Fruit fly (Drosophila melanogaster) whole organism, wandering third instar larva: ENCODE results near the gene CG31176.
A peak's percentile ranks its signal among the peaks of the same experiment; 100 is the strongest.

Experiments used
- Abd-B ChIP-seq: fragments of >200 bp; optimal IDR thresholded peaks from 2 replicates; lab custom pipeline; 2017; ENCODE audit warnings: missing biosample characterization, missing genetic modification characterization
- CG32264 ChIP-seq: fragments of 200-800 bp; sonication (Bioruptor generic); optimal IDR thresholded peaks from 2 replicates; lab custom pipeline; 2016; ENCODE audit warnings: missing biosample characterization, missing genetic modification characterization
- CrebA ChIP-seq: fragments of 200-800 bp; sonication (Bioruptor generic); optimal IDR thresholded peaks from 2 replicates; lab custom pipeline; 2016; ENCODE audit warnings: missing biosample characterization, mild to moderate bottlenecking, missing genetic modification characterization, borderline replicate concordance
- Dfd ChIP-seq: fragments of >200 bp; optimal IDR thresholded peaks from 2 replicates; lab custom pipeline; 2017; ENCODE audit warnings: missing biosample characterization, missing genetic modification characterization
- Dif ChIP-seq: fragments of 200-275, 200-300 bp; sonication (Bioruptor generic); optimal IDR thresholded peaks from 2 replicates; lab custom pipeline; 2018; ENCODE audit warnings: missing biosample characterization, missing genetic modification characterization; ENCODE audit not compliant: partially characterized antibody
- GATAd ChIP-seq: sonication (Bioruptor generic); optimal IDR thresholded peaks from 2 replicates; lab custom pipeline; 2016; ENCODE audit warnings: missing biosample characterization, missing genetic modification characterization
- HLH106 ChIP-seq: fragments of 200-800 bp; optimal IDR thresholded peaks from 3 replicates; lab custom pipeline; 2019; ENCODE audit warnings: missing biosample characterization, mild to moderate bottlenecking, missing genetic modification characterization, moderate library complexity
- Hr83 ChIP-seq: fragments of 200-300 bp; sonication (Bioruptor generic); optimal IDR thresholded peaks from 2 replicates; lab custom pipeline; 2016; ENCODE audit warnings: missing biosample characterization, mild to moderate bottlenecking, missing genetic modification characterization, moderate library complexity; ENCODE audit not compliant: poor library complexity, severe bottlenecking
- OdsH ChIP-seq: fragments of 200-800 bp; sonication (Bioruptor generic); optimal IDR thresholded peaks from 2 replicates; lab custom pipeline; 2016; ENCODE audit warnings: missing biosample characterization, mild to moderate bottlenecking, missing genetic modification characterization
- Sp1 ChIP-seq: fragments of 200-800 bp; sonication (Bioruptor generic); optimal IDR thresholded peaks from 3 replicates; lab custom pipeline; 2019; ENCODE audit warnings: missing biosample characterization, mild to moderate bottlenecking, missing genetic modification characterization, moderate library complexity
- Vsx2 ChIP-seq: fragments of 200-300, 225-300 bp; sonication (Bioruptor generic); optimal IDR thresholded peaks from 2 replicates; lab custom pipeline; 2018; ENCODE audit warnings: missing biosample characterization, missing genetic modification characterization; ENCODE audit not compliant: partially characterized antibody
- br ChIP-seq: fragments of 200-800 bp; sonication (Bioruptor generic); optimal IDR thresholded peaks from 2 replicates; lab custom pipeline; 2016; ENCODE audit warnings: missing biosample characterization, missing genetic modification characterization
- brk ChIP-seq: fragments of 200-800 bp; sonication (Bioruptor generic); optimal IDR thresholded peaks from 2 replicates; lab custom pipeline; 2016; ENCODE audit warnings: missing biosample characterization, mild to moderate bottlenecking, missing genetic modification characterization
- dl ChIP-seq, 2 experiments: fragments of 175-275, 200-275 bp in 1 of 2; fragments of 200-275 bp in 1 of 2; sonication (Bioruptor generic); optimal IDR thresholded peaks; lab custom pipeline; 2018; ENCODE audit warnings: mild to moderate bottlenecking in 2 of 2, missing biosample characterization in 2 of 2, missing genetic modification characterization in 2 of 2, moderate library complexity in 2 of 2; ENCODE audit not compliant: partially characterized antibody in 2 of 2, insufficient read depth in 1 of 2
- dmrt93B ChIP-seq: fragments of 200-800 bp; sonication (Bioruptor generic); optimal IDR thresholded peaks from 2 replicates; lab custom pipeline; 2018; ENCODE audit warnings: missing biosample characterization, mild to moderate bottlenecking, missing genetic modification characterization
- dsf ChIP-seq: sonication (Bioruptor generic); optimal IDR thresholded peaks from 2 replicates; lab custom pipeline; 2016; ENCODE audit warnings: missing biosample characterization, missing genetic modification characterization, borderline replicate concordance
- ey ChIP-seq: fragments of 200-800 bp; sonication (Bioruptor generic); optimal IDR thresholded peaks from 2 replicates; lab custom pipeline; 2016; ENCODE audit warnings: missing biosample characterization, missing genetic modification characterization
- foxo ChIP-seq, 2 experiments: fragments of 200-800 bp; sonication (Bioruptor generic); optimal IDR thresholded peaks; 2 replicates in 1 of 2; 3 replicates in 1 of 2; lab custom pipeline; 2016 to 2017; ENCODE audit warnings: missing biosample characterization in 2 of 2, missing genetic modification characterization in 2 of 2
- fru ChIP-seq: fragments of 200-800 bp; sonication (Bioruptor generic); optimal IDR thresholded peaks from 3 replicates; lab custom pipeline; 2016; ENCODE audit warnings: missing biosample characterization, mild to moderate bottlenecking, missing genetic modification characterization
- h ChIP-seq: fragments of 200-800 bp; sonication (Bioruptor generic); optimal IDR thresholded peaks from 3 replicates; lab custom pipeline; 2016; ENCODE audit warnings: missing biosample characterization, mild to moderate bottlenecking, missing genetic modification characterization
- jim ChIP-seq: fragments of 175-275, 200-325 bp; sonication (Bioruptor generic); optimal IDR thresholded peaks from 2 replicates; lab custom pipeline; 2016; ENCODE audit warnings: missing biosample characterization, mild to moderate bottlenecking, missing genetic modification characterization
- lola ChIP-seq: fragments of >200 bp; optimal IDR thresholded peaks from 2 replicates; lab custom pipeline; 2017; ENCODE audit warnings: missing biosample characterization, missing genetic modification characterization
- pan ChIP-seq: fragments of >200 bp; optimal IDR thresholded peaks from 2 replicates; lab custom pipeline; 2017
- psq ChIP-seq: fragments of 200-800 bp; sonication (Bioruptor generic); optimal IDR thresholded peaks from 3 replicates; lab custom pipeline; 2017; ENCODE audit warnings: missing biosample characterization, mild to moderate bottlenecking, missing genetic modification characterization, moderate library complexity
- rgr ChIP-seq: fragments of 200-800 bp; sonication (Bioruptor generic); optimal IDR thresholded peaks from 3 replicates; lab custom pipeline; 2016; ENCODE audit warnings: missing biosample characterization, mild to moderate bottlenecking, missing genetic modification characterization
- sv ChIP-seq: fragments of 200-800 bp; sonication (Bioruptor generic); optimal IDR thresholded peaks from 3 replicates; lab custom pipeline; 2016; ENCODE audit warnings: missing biosample characterization, missing genetic modification characterization
- tai ChIP-seq: sonication (Bioruptor generic); optimal IDR thresholded peaks from 2 replicates; lab custom pipeline; 2016; ENCODE audit warnings: missing biosample characterization, missing genetic modification characterization
- woc ChIP-seq: sonication (Bioruptor generic); optimal IDR thresholded peaks from 2 replicates; lab custom pipeline; 2016; ENCODE audit warnings: missing biosample characterization, mild to moderate bottlenecking, missing genetic modification characterization

CG31176 gene

dm6 chr3R:21656492-21657484, 62.7 kb downstream of the CG31176 start:
- TF ChIP-seq GATAd (GFP tag; lab: Kevin White, UChicago), result no peak
- TF ChIP-seq dmrt93B, result peak; percentile 63
- peak; percentile 71 for TF ChIP-seq OdsH (GFP tag; lab: Kevin White, UChicago)
- peak; percentile 65 for TF ChIP-seq Sp1
- TF ChIP-seq dl (GFP tag; optimal IDR thresholded peaks at IDR 0.05; lab: Kevin White, UChicago; ENCODE audit: insufficient read depth in 1 of 2, partially characterized antibody in 2 of 2), result peak in 1 of 2 experiments; percentile 21
- peak; percentile 33 for TF ChIP-seq Dif (GFP tag; lab: Kevin White, UChicago)
- TF ChIP-seq fru (GFP tag; lab: Kevin White, UChicago), result peak; percentile 57
- TF ChIP-seq Hr83, result peak; percentile 17
- peak; percentile 31 for TF ChIP-seq sv (GFP tag; lab: Kevin White, UChicago)
- no peak for TF ChIP-seq tai
- TF ChIP-seq br, result peak; percentile 27
- peak; percentile 49 for TF ChIP-seq HLH106
- peak; percentile 48 for TF ChIP-seq brk (GFP tag; lab: Kevin White, UChicago)
- TF ChIP-seq CG32264 (GFP tag; lab: Kevin White, UChicago), result no peak
- peak; percentile 0 for TF ChIP-seq CrebA
- peak; percentile 83 for TF ChIP-seq psq (GFP tag; lab: Kevin White, UChicago)
- peak; percentile 41 for TF ChIP-seq Dfd (GFP tag; lab: Kevin White, UChicago)
- peak in 1 of 2 experiments; percentile 68 for TF ChIP-seq foxo (GFP tag; optimal IDR thresholded peaks at IDR 0.05; lab: Kevin White, UChicago)
- TF ChIP-seq woc (GFP tag; lab: Kevin White, UChicago), result peak; percentile 71
- peak; percentile 71 for TF ChIP-seq h (GFP tag; lab: Kevin White, UChicago)
- TF ChIP-seq dsf (GFP tag; lab: Kevin White, UChicago), result no peak
- TF ChIP-seq ey, result peak; percentile 58
- peak; percentile 57 for TF ChIP-seq rgr (GFP tag; lab: Kevin White, UChicago)
- TF ChIP-seq lola, result no peak

- TF ChIP-seq rgr (GFP tag; lab: Kevin White, UChicago) (peak; percentile 2), pan (lab: Kevin White, UChicago) (no peak), h (GFP tag; lab: Kevin White, UChicago) (peak; percentile 13)
Observed at dm6 chr3R:21655384-21655783, 64.1 kb downstream of the CG31176 start.

dm6 chr3R:21654755-21655154, 64.7 kb downstream of the CG31176 start:
- no peak for TF ChIP-seq HLH106
- no peak for TF ChIP-seq Sp1
- TF ChIP-seq dmrt93B, result no peak

DNA sequence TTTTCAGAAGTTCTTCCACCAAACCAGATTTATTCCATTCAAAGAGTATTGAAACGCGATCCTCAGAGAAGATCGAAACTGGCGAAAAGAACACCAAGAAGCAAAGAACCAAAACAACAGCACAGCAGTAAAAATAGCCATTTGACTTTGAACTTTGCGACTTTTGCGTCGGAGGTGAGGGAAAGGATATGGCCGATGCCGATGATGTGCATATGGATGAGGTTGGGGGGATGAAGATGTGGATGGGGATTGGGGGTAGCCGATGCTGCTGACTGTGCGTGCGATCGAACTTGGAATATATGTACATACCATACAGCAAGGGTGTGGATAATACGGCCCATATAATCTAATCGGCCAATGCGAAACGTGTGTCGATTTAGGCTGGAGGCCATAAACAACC, 66.0 kb downstream of the CG31176 start:
- TF ChIP-seq Vsx2 (no peak), br (no peak), psq (GFP tag; lab: Kevin White, UChicago) (peak; percentile 10), fru (GFP tag; lab: Kevin White, UChicago) (no peak)

DNA sequence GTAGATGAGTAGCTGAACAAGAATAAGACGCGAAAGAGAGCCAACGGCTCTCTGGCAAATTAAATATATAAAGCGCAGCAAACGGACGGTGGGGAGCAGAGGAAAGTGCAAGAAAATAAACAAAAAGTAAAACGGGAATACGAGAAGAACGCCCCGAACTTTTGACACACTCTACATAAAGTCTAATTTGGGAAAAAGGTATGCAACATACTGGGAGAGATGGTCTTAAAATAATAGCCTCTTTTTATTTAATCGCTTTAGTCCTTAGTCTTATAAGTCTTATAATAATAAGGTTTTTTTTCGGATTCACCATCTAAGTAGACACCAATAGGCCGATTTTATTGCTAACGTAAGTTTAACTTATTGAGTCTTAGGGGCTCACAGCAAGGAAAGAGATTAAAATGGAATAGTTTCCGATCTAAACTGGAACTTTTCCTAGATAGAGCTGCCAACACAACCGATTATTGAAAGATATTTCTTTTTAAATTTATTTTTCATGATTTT, 66.5 kb downstream of the CG31176 start:
- TF ChIP-seq fru (GFP tag; lab: Kevin White, UChicago), result peak; percentile 11
- TF ChIP-seq psq (GFP tag; lab: Kevin White, UChicago), result peak; percentile 54
- no peak for TF ChIP-seq pan (lab: Kevin White, UChicago)
- TF ChIP-seq jim, result peak; percentile 92
- TF ChIP-seq foxo (GFP tag; optimal IDR thresholded peaks at IDR 0.05; lab: Kevin White, UChicago), result peak in 1 of 2 experiments; percentile 10
- peak; percentile 30 for TF ChIP-seq h (GFP tag; lab: Kevin White, UChicago)
- peak; percentile 13 for TF ChIP-seq rgr (GFP tag; lab: Kevin White, UChicago)
- peak; percentile 37 for TF ChIP-seq woc (GFP tag; lab: Kevin White, UChicago)
- no peak for TF ChIP-seq Abd-B
